Worm (Caenorhabditis elegans): ENCODE results near the gene F58D2.4.

The F58D2.4 gene

DNA sequence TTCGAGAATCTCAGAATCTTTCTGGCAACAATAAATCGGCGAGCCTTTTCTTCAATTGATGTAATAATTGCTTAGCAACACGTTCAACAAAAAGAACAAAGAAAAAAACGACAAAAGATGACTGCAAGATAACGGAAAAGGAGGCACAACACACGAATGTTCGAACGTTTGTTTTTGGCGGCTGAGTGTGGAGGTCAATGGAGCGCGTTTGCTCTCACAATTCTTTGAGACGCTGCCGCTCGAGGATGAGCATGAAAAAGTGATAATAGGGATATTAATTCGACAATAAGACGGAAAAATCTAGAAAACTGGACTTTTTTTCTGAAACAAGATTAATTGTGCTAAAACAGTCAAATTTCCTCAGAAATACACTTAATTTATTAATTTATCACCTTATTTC, 17.0 kb upstream of the F58D2.4 start:
- TF ChIP-seq nfya-1 (tag; optimal IDR thresholded peaks at IDR 0.05; ENCODE audit: insufficient read depth): peak; percentile 49
- peak; percentile 7 for TF ChIP-seq pqm-1 (tag; optimal IDR thresholded peaks at IDR 0.05)
- peak; percentile 51 for TF ChIP-seq lin-15B (tag; optimal IDR thresholded peaks at IDR 0.05)
- TF ChIP-seq tbx-2 (tag; optimal IDR thresholded peaks at IDR 0.05): no peak
- no peak for TF ChIP-seq lsy-12 (tag; optimal IDR thresholded peaks at IDR 0.05)
- no peak for TF ChIP-seq nhr-77 (tag; optimal IDR thresholded peaks at IDR 0.05)
- TF ChIP-seq ztf-4 (tag; optimal IDR thresholded peaks at IDR 0.05): no peak
- no peak for TF ChIP-seq nhr-67 (tag; optimal IDR thresholded peaks at IDR 0.05)
- TF ChIP-seq elt-2 (tag; optimal IDR thresholded peaks at IDR 0.05): peak; percentile 34

DNA sequence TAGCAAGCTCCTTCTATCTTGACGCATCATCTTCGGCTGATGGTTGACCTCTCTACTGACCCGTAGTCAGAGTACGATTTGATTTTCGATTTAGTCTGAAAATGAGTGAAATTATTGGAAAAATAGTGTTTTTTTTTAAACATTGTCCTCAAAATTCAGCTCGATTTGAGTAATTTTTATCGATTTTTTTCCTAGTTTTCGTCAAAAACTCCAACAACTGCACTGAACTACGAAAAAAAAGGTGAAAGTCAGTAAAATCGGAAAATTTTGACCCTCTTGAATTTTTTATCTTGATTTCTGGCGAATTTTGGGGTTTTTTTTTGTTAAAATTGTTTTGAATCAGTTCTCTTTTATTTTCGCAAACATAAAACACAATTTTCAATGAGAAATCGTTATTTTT, 15.2 kb upstream of the F58D2.4 start, which contains the start of gene ced-3:
Gene ced-3, minus strand, starts transcription at position 101 of the 400 bp plus-strand sequence.
- TF ChIP-seq lin-15B (tag; optimal IDR thresholded peaks at IDR 0.05): no peak
- no peak for TF ChIP-seq nhr-23 (tag; optimal IDR thresholded peaks at IDR 0.05)
- TF ChIP-seq ama-1 (optimal IDR thresholded peaks at IDR 0.05): no peak
- TF ChIP-seq jun-1 (tag; optimal IDR thresholded peaks at IDR 0.05): no peak
- TF ChIP-seq ztf-4 (tag; optimal IDR thresholded peaks at IDR 0.05): no peak
- no peak for TF ChIP-seq nhr-11 (tag; optimal IDR thresholded peaks at IDR 0.05)
- no peak for TF ChIP-seq unc-62 (GFP tag; optimal IDR thresholded peaks at IDR 0.05)
- no peak for TF ChIP-seq nhr-12 (tag; optimal IDR thresholded peaks at IDR 0.05)
- no peak for TF ChIP-seq pqm-1 (tag; optimal IDR thresholded peaks at IDR 0.05)
- no peak for TF ChIP-seq ceh-16 (tag; optimal IDR thresholded peaks at IDR 0.05)
- no peak for TF ChIP-seq fkh-2 (tag; optimal IDR thresholded peaks at IDR 0.05)
- TF ChIP-seq nhr-43 (tag; optimal IDR thresholded peaks at IDR 0.05; ENCODE audit: poor library complexity, severe bottlenecking): no peak
- TF ChIP-seq mdl-1 (tag; optimal IDR thresholded peaks at IDR 0.05): no peak
- no peak for TF ChIP-seq tbx-2 (tag; optimal IDR thresholded peaks at IDR 0.05)

DNA sequence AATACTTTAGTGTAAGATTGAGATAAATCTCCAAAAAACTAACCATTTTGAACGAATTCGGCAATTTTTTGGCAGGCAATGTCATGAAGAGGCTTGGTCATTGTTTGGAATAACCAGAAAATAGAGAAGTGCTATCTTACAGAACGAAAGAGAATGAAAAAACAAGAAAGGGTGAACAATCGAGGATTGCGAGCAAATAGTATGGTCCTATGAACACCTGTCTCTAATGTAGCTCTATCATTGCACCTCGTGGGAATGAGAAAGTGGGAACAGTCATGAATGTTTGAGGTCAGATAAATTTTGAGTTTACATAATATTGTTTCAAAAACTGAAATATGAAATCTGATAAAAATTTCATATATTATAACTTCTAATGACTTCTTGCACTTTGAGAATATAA, 8.4 kb upstream of the F58D2.4 start, which contains the start of gene C48D1.1:
Gene C48D1.1, minus strand, starts transcription at position 101 of the 400 bp plus-strand sequence.
- TF ChIP-seq ceh-28 (tag; optimal IDR thresholded peaks at IDR 0.05) (no peak), ama-1 (optimal IDR thresholded peaks at IDR 0.05) (no peak), ztf-4 (tag; optimal IDR thresholded peaks at IDR 0.05) (no peak), unc-62 (GFP tag; optimal IDR thresholded peaks at IDR 0.05) (no peak), lsy-12 (tag; optimal IDR thresholded peaks at IDR 0.05) (no peak), lin-15B (tag; optimal IDR thresholded peaks at IDR 0.05) (no peak), egl-5 (tag; optimal IDR thresholded peaks at IDR 0.05) (no peak), nhr-77 (tag; optimal IDR thresholded peaks at IDR 0.05) (no peak), mml-1 (tag; optimal IDR thresholded peaks at IDR 0.05) (no peak), elt-3 (tag; optimal IDR thresholded peaks at IDR 0.05) (no peak), fkh-10 (GFP tag; optimal IDR thresholded peaks at IDR 0.05) (no peak), ceh-9 (tag; optimal IDR thresholded peaks at IDR 0.05) (no peak)

DNA sequence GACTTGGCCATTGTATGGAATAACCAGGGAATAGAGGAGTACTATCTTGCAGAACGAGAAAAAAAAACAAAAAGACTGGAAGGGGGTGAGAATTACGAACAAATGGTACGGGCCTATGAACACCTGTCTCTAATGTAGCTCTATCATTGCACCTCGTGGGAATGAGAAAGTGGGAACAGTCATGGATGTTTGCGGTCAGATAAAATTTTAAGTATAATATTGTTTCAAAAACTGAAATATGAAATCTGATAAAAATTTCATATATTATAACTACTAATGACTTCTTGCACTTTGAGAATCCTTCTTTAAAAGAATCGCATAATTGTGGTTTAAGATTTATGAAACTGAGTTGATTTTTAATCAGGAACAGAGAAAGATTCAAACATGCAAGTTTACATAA, 4.4 kb upstream of the F58D2.4 start, which contains the start of gene F58D2.5:
Gene F58D2.5, minus strand, starts transcription at position 101 of the 400 bp plus-strand sequence.
- no peak for TF ChIP-seq pqm-1 (tag; optimal IDR thresholded peaks at IDR 0.05)
- no peak for TF ChIP-seq ztf-4 (tag; optimal IDR thresholded peaks at IDR 0.05)
- no peak for TF ChIP-seq aly-2 (tag; optimal IDR thresholded peaks at IDR 0.05)
- no peak for TF ChIP-seq daf-12 (tag; optimal IDR thresholded peaks at IDR 0.05)
- TF ChIP-seq ZK546.5 (tag; optimal IDR thresholded peaks at IDR 0.05): no peak
- no peak for TF ChIP-seq sea-2 (GFP tag; optimal IDR thresholded peaks at IDR 0.05)
- no peak for TF ChIP-seq ceh-16 (tag; optimal IDR thresholded peaks at IDR 0.05)
- no peak for TF ChIP-seq nhr-23 (tag; optimal IDR thresholded peaks at IDR 0.05)
- TF ChIP-seq snpc-4 (tag; optimal IDR thresholded peaks at IDR 0.05): no peak
- TF ChIP-seq fos-1 (tag; optimal IDR thresholded peaks at IDR 0.05): no peak
- TF ChIP-seq ceh-9 (tag; optimal IDR thresholded peaks at IDR 0.05): no peak
- TF ChIP-seq jun-1 (tag; optimal IDR thresholded peaks at IDR 0.05): no peak
- TF ChIP-seq zag-1 (tag; optimal IDR thresholded peaks at IDR 0.05): no peak
- TF ChIP-seq tbx-2 (tag; optimal IDR thresholded peaks at IDR 0.05): no peak
- no peak for TF ChIP-seq nhr-12 (tag; optimal IDR thresholded peaks at IDR 0.05)

DNA sequence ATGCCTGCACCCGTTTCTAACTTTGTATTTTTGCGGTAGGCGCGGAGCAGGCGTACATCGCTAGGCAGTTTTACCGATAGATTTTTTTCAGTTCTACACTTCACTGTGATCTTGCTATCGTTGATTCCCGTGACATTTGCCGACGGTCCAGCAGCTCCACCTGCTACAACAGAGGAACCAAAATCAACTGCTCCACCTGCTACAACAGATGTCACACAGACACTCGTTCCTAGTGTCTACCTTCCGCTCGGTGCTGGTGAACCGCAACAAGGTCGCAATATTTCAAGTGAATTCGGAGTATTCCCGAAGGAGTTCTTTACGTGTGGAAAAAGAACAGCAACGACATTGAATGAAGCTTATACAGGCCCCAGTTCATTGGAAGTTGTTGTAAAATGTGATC, 1.2 kb upstream of the F58D2.4 start:
- TF ChIP-seq elt-1 (tag; optimal IDR thresholded peaks at IDR 0.05) (no peak), mdl-1 (tag; optimal IDR thresholded peaks at IDR 0.05) (no peak), ZK546.5 (tag; optimal IDR thresholded peaks at IDR 0.05) (no peak), hmg-11 (tag; optimal IDR thresholded peaks at IDR 0.05) (no peak), ceh-16 (tag; optimal IDR thresholded peaks at IDR 0.05) (no peak), mml-1 (tag; optimal IDR thresholded peaks at IDR 0.05) (no peak)

Measured in whole organism, L3 larva.